Fruit fly (Drosophila melanogaster): ENCODE results near the gene KaiR1D.
A peak's percentile ranks its signal among the peaks of the same experiment; 100 is the strongest.

KaiR1D gene

DNA sequence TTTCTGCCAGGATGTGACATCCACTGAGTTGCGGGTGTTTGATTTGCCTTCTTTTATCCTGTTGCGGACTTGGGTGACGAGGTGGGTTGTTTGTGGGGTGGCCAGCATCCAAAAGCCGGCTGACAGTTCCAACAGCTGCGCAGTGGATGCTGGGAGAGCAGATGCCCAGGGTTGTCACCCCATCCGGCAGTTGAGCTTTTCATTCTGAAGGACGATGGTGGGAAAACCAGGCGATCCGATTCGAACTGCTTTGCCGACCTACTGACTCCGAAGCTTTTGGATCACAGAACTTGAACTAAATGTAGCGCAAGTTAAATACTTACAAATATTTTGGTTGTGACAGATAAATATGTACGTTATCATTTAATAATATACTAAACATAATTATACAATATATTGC is at the start of gene KaiR1D:
TSS of gene KaiR1D (minus strand) at position 28 of the 400 bp plus-strand sequence.
- TF ChIP-seq CTCF (optimal IDR thresholded peaks at IDR 0.05) (no peak), CG8478 (optimal IDR thresholded peaks at IDR 0.05) (no peak)

dm6 chr3R:20915828-20916227 is 49.8 kb upstream of the KaiR1D start:
- TF ChIP-seq CTCF (optimal IDR thresholded peaks at IDR 0.05): no peak
- no peak for TF ChIP-seq CG8478 (optimal IDR thresholded peaks at IDR 0.05)

- no peak for TF ChIP-seq CG8478 (optimal IDR thresholded peaks at IDR 0.05)
- TF ChIP-seq CTCF (optimal IDR thresholded peaks at IDR 0.05): no peak
These were observed 48.1 kb upstream of the KaiR1D start, which contains the start of gene hdly for dm6 chr3R:20914103-20914502. hdly (plus strand) TSS chr3R:20914296.

dm6 chr3R:20912725-20913124 is 46.7 kb upstream of the KaiR1D start:
- no peak for TF ChIP-seq CTCF (optimal IDR thresholded peaks at IDR 0.05)
- TF ChIP-seq CG8478 (optimal IDR thresholded peaks at IDR 0.05): no peak

- no peak for TF ChIP-seq CG8478 (optimal IDR thresholded peaks at IDR 0.05)
- peak; percentile 80 for TF ChIP-seq CTCF (optimal IDR thresholded peaks at IDR 0.05)
These were observed 42.6 kb upstream of the KaiR1D start for dm6 chr3R:20908641-20909040.

dm6 chr3R:20905418-20905817 is 39.4 kb upstream of the KaiR1D start, which contains the start of gene TotX:
TotX (minus strand) TSS chr3R:20905518.
- no peak for TF ChIP-seq CTCF (optimal IDR thresholded peaks at IDR 0.05)
- no peak for TF ChIP-seq CG8478 (optimal IDR thresholded peaks at IDR 0.05)

dm6 chr3R:20901656-20902055 is 35.6 kb upstream of the KaiR1D start, which contains the start of gene Grik:
Grik (plus strand) TSS chr3R:20901956.
- TF ChIP-seq CG8478 (optimal IDR thresholded peaks at IDR 0.05) (no peak), CTCF (optimal IDR thresholded peaks at IDR 0.05) (no peak)

DNA sequence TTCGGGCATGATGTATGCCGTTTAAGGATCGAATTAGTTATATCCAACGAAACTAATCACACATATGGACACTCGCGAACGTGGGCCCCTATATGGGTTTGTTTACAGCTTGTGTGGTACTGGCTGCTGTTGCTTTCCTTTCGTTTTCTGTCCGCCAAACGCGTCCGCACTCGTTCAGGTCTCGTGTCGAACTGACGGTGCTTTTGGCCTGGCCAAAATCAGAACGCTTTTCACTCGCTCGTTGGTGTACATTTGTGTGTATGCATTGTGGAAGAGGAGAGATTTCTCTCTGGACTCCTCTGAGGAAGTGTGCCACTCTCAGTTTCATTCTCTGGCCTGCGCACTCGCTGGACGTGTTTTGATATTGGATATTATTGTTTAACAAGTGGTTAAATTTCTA is 31.1 kb upstream of the KaiR1D start, which contains the start of gene Ktl:
TSS of gene Ktl (minus strand) at position 193 of the 400 bp plus-strand sequence.
- TF ChIP-seq CTCF (optimal IDR thresholded peaks at IDR 0.05): no peak

- no peak for TF ChIP-seq CTCF (optimal IDR thresholded peaks at IDR 0.05)
- TF ChIP-seq CG8478 (optimal IDR thresholded peaks at IDR 0.05): no peak
These were observed 25.5 kb upstream of the KaiR1D start for dm6 chr3R:20891495-20891894.

DNA sequence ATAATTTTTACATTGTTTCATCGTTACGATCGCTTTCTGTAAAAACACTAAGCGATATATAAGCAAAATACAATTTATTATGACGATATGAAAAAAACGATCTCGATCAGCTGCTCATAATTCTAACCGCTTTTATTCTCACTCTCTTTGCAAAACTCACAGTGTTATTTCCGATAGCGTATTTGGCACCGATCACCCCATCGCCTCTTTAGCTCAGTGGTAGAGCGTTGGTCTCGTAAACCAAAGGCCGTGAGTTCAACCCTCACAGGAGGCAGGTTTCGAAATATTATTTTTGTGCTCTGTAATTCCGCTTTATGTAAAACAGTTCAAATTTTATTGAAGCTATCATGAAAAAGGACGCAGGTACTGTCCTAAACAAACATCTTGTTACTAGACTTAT is 24.9 kb upstream of the KaiR1D start:
- no peak for TF ChIP-seq CG8478 (optimal IDR thresholded peaks at IDR 0.05)
- TF ChIP-seq CTCF (optimal IDR thresholded peaks at IDR 0.05): no peak

DNA sequence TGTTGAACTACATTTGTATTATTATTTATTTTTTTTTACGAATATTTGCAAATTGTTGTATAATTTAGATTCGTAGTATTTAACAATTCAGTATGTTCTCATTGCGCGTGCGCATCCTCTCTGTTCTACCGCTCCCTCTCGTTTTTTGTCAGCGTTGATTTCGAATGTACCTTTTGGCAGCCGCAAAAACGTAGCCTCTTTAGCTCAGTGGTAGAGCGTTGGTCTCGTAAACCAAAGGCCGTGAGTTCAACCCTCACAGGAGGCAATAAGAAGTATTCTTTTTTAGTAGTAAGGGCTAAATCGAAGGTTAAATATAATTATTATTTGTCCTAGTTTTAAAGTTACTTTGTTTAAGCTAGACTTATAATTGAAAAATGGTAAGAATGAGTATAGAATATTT is 24.5 kb upstream of the KaiR1D start:
- TF ChIP-seq CG8478 (optimal IDR thresholded peaks at IDR 0.05) (no peak), CTCF (optimal IDR thresholded peaks at IDR 0.05) (no peak)

DNA sequence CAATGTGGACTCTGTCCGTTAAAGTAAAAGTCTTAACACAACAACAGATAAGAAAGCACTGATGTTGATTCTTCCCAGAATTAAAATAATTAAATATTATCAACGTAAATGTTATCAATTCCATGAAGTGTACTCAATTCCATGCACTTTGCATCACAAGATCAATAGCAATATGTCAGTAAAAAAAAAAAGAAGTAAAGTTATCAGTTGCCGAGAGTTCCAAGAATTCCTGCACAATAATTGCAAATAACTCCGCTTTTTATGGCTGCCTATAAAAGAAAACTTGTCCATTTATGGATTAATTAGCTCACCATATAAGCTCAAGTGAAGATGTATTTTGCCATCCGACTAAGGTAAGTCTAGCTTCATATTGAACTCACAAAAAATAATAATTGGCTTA is 11.4 kb upstream of the KaiR1D start, which contains the start of gene TotZ:
TSS of gene TotZ (plus strand) at position 301 of the 400 bp plus-strand sequence.
- TF ChIP-seq CG8478 (optimal IDR thresholded peaks at IDR 0.05) (no peak), CTCF (optimal IDR thresholded peaks at IDR 0.05) (no peak)

DNA sequence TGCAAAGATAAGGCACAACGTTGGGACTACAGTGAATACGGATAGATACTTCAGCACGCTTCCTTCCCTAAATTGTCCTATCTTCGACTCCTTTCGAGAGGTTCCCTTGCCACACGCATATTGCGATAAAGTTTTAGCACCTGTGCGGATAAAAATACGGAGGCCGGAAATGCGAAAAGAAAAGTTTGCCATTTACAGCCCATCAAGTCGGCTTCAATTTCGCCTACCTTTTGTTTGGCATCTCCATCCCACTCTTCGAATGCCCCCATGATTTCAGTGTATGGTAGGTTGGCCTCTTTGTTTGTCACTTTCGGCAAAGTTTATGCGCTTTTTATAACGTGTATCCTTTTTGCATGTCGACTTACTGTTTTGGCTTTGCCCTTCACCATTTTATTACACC is 10.6 kb upstream of the KaiR1D start:
- no peak for TF ChIP-seq CG8478 (optimal IDR thresholded peaks at IDR 0.05)
- TF ChIP-seq CTCF (optimal IDR thresholded peaks at IDR 0.05): no peak

DNA sequence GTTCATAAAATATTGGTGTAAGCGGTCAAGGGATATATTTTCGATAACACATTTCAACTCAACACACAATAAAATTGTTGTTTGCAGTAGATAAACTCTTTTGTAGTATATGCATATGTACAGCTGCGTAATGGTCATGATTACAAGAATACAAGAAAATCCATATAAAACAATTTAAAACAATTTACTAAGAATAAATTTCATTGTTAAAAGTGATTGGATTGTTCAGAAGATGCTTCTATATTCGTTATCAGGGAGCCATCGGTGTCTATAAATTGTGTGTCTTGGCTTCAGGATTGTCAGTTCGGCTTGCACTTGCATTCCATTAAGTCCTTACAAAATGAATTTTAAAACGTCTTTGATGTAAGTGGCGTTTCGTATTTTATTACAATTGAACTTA is 7.6 kb upstream of the KaiR1D start, which contains the start of gene TotB:
TSS of gene TotB (plus strand) at position 301 of the 400 bp plus-strand sequence.
- TF ChIP-seq CG8478 (optimal IDR thresholded peaks at IDR 0.05): no peak
- TF ChIP-seq CTCF (optimal IDR thresholded peaks at IDR 0.05): no peak

DNA sequence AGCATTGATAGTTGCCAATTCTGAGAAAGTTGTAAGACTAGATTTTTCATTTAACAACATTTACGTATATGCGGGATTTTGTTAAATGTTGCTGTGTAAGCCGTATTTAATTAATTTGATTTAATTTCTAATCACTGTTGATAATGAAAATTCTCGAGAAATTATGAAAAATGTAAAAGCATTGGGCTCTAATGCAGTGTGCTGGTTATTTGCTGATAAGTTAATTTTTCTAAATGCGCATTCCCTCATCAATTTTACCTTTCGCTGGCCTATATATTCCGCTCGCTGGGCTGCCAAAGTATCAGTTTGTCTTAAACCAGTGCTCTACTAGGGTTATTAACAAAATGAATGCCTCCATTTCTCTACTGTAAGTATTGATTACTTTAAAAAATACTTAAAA is 6.7 kb upstream of the KaiR1D start, which contains the start of gene TotC:
TSS of gene TotC (plus strand) at position 301 of the 400 bp plus-strand sequence.
- no peak for TF ChIP-seq CTCF (optimal IDR thresholded peaks at IDR 0.05)
- no peak for TF ChIP-seq CG8478 (optimal IDR thresholded peaks at IDR 0.05)

- no peak for TF ChIP-seq CTCF (optimal IDR thresholded peaks at IDR 0.05)
- no peak for TF ChIP-seq CG8478 (optimal IDR thresholded peaks at IDR 0.05)
These were observed 4.7 kb upstream of the KaiR1D start, which contains the start of gene TotA for dm6 chr3R:20870736-20871135. TotA (plus strand) TSS chr3R:20871036.

- TF ChIP-seq CG8478 (optimal IDR thresholded peaks at IDR 0.05) (no peak), CTCF (optimal IDR thresholded peaks at IDR 0.05) (no peak)
These were observed 6.2 kb downstream of the KaiR1D start, which contains the start of gene Ir93a for dm6 chr3R:20859845-20860244. Ir93a (minus strand) TSS chr3R:20859945.

Data from S2 (cell line).